Worm (Caenorhabditis elegans) whole organism, L4 larva: ENCODE measurements around the gene F41F3.1.
A peak's percentile ranks its signal among the peaks of the same experiment; 100 is the strongest.

Source experiments
- D1046.2 ChIP-seq: fragments of 200-800 bp; sonication (Bioruptor generic); IDR thresholded peaks from 2 replicates; pipeline ENCODE4 v1.3.6; 2022; ENCODE audit warnings: missing genetic modification characterization, missing compliant biosample characterization
- F26F4.8 ChIP-seq: fragments of 200-800 bp; sonication (Bioruptor generic); conservative IDR thresholded peaks from 2 replicates; pipeline ENCODE4 v1.3.6; 2022; ENCODE audit warnings: missing genetic modification characterization, missing compliant biosample characterization
- F49E8.2 ChIP-seq: sonication (generic microtip); optimal IDR thresholded peaks from 2 replicates; lab custom pipeline; 2016; ENCODE audit warnings: missing compliant biosample characterization, mild to moderate bottlenecking, missing genetic modification characterization, borderline replicate concordance
- T26A8.4 ChIP-seq: fragments of 200-800 bp; sonication (Bioruptor generic); IDR thresholded peaks from 2 replicates; pipeline ENCODE4 v1.3.6; 2022; ENCODE audit warnings: missing genetic modification characterization, missing compliant biosample characterization
- Y48G9A.11 ChIP-seq: fragments of 200-800 bp; sonication (Bioruptor generic); IDR thresholded peaks from 2 replicates; pipeline ENCODE4 v1.3.6; 2022; ENCODE audit warnings: missing genetic modification reagents, missing genetic modification characterization, missing compliant biosample characterization
- aha-1 ChIP-seq: fragments of 150-350 bp; peaks from one replicate; lab custom pipeline; 2014; ENCODE audit warnings: missing biosample characterization, missing genetic modification characterization
- ama-1 ChIP-seq: fragments of 150-350 bp; optimal IDR thresholded peaks from 2 replicates; lab custom pipeline; 2014; ENCODE audit warnings: inconsistent platforms, mixed read lengths
- ceh-44 ChIP-seq: fragments of 200-800 bp; sonication (Bioruptor generic); IDR thresholded peaks from 2 replicates; pipeline ENCODE4 v1.3.6; 2022; ENCODE audit warnings: missing genetic modification reagents, missing genetic modification characterization, missing compliant biosample characterization
- daf-16 ChIP-seq, 3 experiments: sonication (generic microtip); optimal IDR thresholded peaks; 2 replicates each; lab custom pipeline; 2016 to 2017; ENCODE audit warnings: missing genetic modification characterization in 3 of 3, missing genetic modification reagents in 3 of 3, mild to moderate bottlenecking in 2 of 3, missing compliant biosample characterization in 2 of 3, missing biosample characterization in 1 of 3, moderate library complexity in 1 of 3
- daf-8 ChIP-seq: fragments of 200-800 bp; sonication (Bioruptor generic); IDR thresholded peaks from 2 replicates; pipeline ENCODE4 v1.3.6; 2022; ENCODE audit warnings: missing genetic modification characterization, missing compliant biosample characterization
- dmd-6 ChIP-seq: fragments of 200-800 bp; sonication (Bioruptor generic); IDR thresholded peaks from 2 replicates; pipeline ENCODE4 v1.3.6; 2022; ENCODE audit warnings: missing genetic modification reagents, missing genetic modification characterization, missing compliant biosample characterization
- dpl-1 ChIP-seq: fragments of 150-350 bp; optimal IDR thresholded peaks from 2 replicates; lab custom pipeline; 2014; ENCODE audit warnings: missing biosample characterization, missing genetic modification reagents, missing genetic modification characterization
- duxl-1 ChIP-seq: sonication (generic microtip); optimal IDR thresholded peaks from 2 replicates; lab custom pipeline; 2016; ENCODE audit warnings: mild to moderate bottlenecking, missing genetic modification characterization, moderate library complexity, missing compliant biosample characterization; ENCODE audit not compliant: poor library complexity
- egl-43 ChIP-seq: fragments of 200-800 bp; sonication (Bioruptor generic); IDR thresholded peaks from 2 replicates; pipeline ENCODE4 v1.3.6; 2022; ENCODE audit warnings: missing genetic modification reagents, missing genetic modification characterization, missing compliant biosample characterization
- fkh-10 ChIP-seq: fragments of 150-350 bp; optimal IDR thresholded peaks from 2 replicates; lab custom pipeline; 2014; ENCODE audit warnings: missing biosample characterization, missing genetic modification reagents, missing genetic modification characterization
- hlh-11 ChIP-seq: fragments of 200-800 bp; sonication (Bioruptor generic); optimal IDR thresholded peaks from 2 replicates; lab custom pipeline; 2018; ENCODE audit warnings: mild to moderate bottlenecking, missing genetic modification characterization, missing compliant biosample characterization
- hlh-30 ChIP-seq: sonication (generic microtip); optimal IDR thresholded peaks from 2 replicates; lab custom pipeline; 2017; ENCODE audit warnings: antibody characterized with exemption, mild to moderate bottlenecking, missing genetic modification characterization, missing compliant biosample characterization; ENCODE audit not compliant: insufficient read depth
- hmg-1.1 ChIP-seq: fragments of 200-800 bp; sonication (Bioruptor generic); IDR thresholded peaks from 2 replicates; pipeline ENCODE4 v1.3.6; 2022; ENCODE audit warnings: missing genetic modification reagents, missing genetic modification characterization, missing compliant biosample characterization
- lim-7 ChIP-seq: fragments of 200-800 bp; sonication (Bioruptor generic); IDR thresholded peaks from 2 replicates; pipeline ENCODE4 v1.3.6; 2022; ENCODE audit warnings: missing genetic modification characterization, missing compliant biosample characterization
- lin-38 ChIP-seq: fragments of 200-800 bp; sonication (Bioruptor generic); IDR thresholded peaks from 2 replicates; pipeline ENCODE4 v1.3.6; 2022; ENCODE audit warnings: missing genetic modification reagents, missing genetic modification characterization, missing compliant biosample characterization
- lsy-2 ChIP-seq, 2 experiments: fragments of 150-350 bp in 1 of 2; sonication (generic microtip) in 1 of 2; optimal IDR thresholded peaks; 2 replicates each; lab custom pipeline; 2014 to 2017; ENCODE audit warnings: missing biosample characterization in 2 of 2, missing genetic modification characterization in 2 of 2
- madf-5 ChIP-seq, 2 experiments: fragments of 200-800 bp; sonication (Bioruptor generic); IDR thresholded peaks; 2 replicates each; pipeline ENCODE4 v1.3.6; 2022; ENCODE audit warnings: missing compliant biosample characterization in 2 of 2, missing genetic modification characterization in 2 of 2
- mdl-1 ChIP-seq, 2 experiments: fragments of 150-350 bp in 1 of 2; sonication (generic microtip) in 1 of 2; optimal IDR thresholded peaks; 2 replicates each; lab custom pipeline; 2014 to 2017; ENCODE audit warnings: missing biosample characterization in 2 of 2, missing genetic modification characterization in 2 of 2
- mep-1 ChIP-seq: fragments of 150-350 bp; sonication (generic microtip); optimal IDR thresholded peaks from 3 replicates; lab custom pipeline; 2014; ENCODE audit warnings: missing biosample characterization, missing genetic modification characterization
- mes-2 ChIP-seq: sonication (generic microtip); optimal IDR thresholded peaks from 2 replicates; lab custom pipeline; 2016; ENCODE audit warnings: missing genotype, mild to moderate bottlenecking, missing genetic modification characterization, missing compliant biosample characterization; ENCODE audit not compliant: poor library complexity, severe bottlenecking
- mxl-3 ChIP-seq: fragments of 200-800 bp; sonication (Bioruptor generic); optimal IDR thresholded peaks from 2 replicates; lab custom pipeline; 2018; ENCODE audit warnings: mild to moderate bottlenecking, missing genetic modification characterization, missing compliant biosample characterization
- nhr-6 ChIP-seq: fragments of 150-350 bp; optimal IDR thresholded peaks from 2 replicates; lab custom pipeline; 2014; ENCODE audit warnings: missing biosample characterization, missing genetic modification characterization
- nhr-77 ChIP-seq: fragments of 150-350 bp; optimal IDR thresholded peaks from 2 replicates; lab custom pipeline; 2014; ENCODE audit warnings: missing biosample characterization, missing genetic modification characterization
- pha-4 ChIP-seq, 2 experiments: fragments of 150-350 bp in 1 of 2; fragments of 200-800 bp in 1 of 2; sonication (Bioruptor generic) in 1 of 2; IDR thresholded peaks in 1 of 2; optimal IDR thresholded peaks in 1 of 2; 2 replicates each; pipeline versions ENCODE4 v1.3.6 to Lab custom; 2014 to 2022; ENCODE audit warnings: missing genetic modification characterization in 2 of 2, missing genetic modification reagents in 2 of 2, missing biosample characterization in 1 of 2, missing compliant biosample characterization in 1 of 2
- rbr-2 ChIP-seq: sonication (generic microtip); optimal IDR thresholded peaks from 2 replicates; lab custom pipeline; 2016; ENCODE audit warnings: missing genotype, missing genetic modification characterization, missing compliant biosample characterization
- set-16 ChIP-seq: fragments of 200-800 bp; sonication (Bioruptor generic); IDR thresholded peaks from 2 replicates; pipeline ENCODE4 v1.3.6; 2022; ENCODE audit warnings: missing genetic modification reagents, missing genetic modification characterization, missing compliant biosample characterization
- spr-3 ChIP-seq: fragments of 200-800 bp; sonication (Bioruptor generic); optimal IDR thresholded peaks from 2 replicates; lab custom pipeline; 2018; ENCODE audit warnings: mild to moderate bottlenecking, missing genetic modification characterization, missing compliant biosample characterization
- unc-62 ChIP-seq, 3 experiments: fragments of 150-350 bp in 1 of 3; sonication (generic microtip); optimal IDR thresholded peaks in 2 of 3; peaks in 1 of 3; 1 replicate in 1 of 3; 2 replicates in 2 of 3; lab custom pipeline; 2014 to 2017; ENCODE audit warnings: missing biosample characterization in 3 of 3, missing genetic modification characterization in 3 of 3, missing genetic modification reagents in 3 of 3, missing genotype in 1 of 3
- zag-1 ChIP-seq: fragments of 150-350 bp; optimal IDR thresholded peaks from 2 replicates; lab custom pipeline; 2014; ENCODE audit warnings: missing biosample characterization, missing genetic modification characterization

Gene F41F3.1

DNA sequence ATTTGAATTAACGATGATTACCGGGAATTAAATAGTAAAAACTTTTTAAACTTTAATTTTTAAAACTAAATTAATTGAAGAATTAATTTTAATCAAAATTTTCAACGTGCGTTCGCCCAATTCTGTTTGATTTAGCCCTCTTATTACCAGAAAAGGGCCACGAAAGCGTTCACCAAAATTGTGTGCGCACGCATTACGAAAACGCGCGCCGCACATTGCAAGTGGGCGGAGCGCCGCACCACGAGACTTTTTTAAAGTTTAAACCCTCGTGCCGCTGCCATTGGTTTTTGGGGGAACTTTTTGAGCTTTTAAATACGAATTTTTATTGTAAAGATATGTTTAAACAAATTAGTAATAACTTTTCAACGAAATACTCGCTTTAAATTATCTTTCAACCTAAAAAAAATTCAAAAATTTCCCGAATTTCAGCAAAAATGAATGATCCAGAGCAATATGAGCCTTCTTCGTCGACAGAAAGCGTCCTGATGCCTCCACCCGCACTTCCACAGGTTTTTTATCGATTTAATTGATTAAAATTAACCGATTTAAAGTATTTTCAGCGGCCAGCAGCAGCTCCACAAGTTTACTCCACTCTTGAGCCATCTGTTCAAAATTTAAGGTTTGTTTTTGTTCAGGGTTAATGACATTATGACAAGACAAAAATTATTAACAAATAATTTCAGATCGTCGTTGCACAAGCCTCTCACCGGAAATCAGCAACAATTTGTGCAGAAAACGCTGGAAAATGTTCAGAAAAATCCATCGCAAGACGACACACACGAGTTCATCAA, 32.5 kb downstream of the F41F3.1 start, which contains the start of gene taf-10:
Gene taf-10 (plus strand): TSS at position 424 of the 791 bp plus-strand sequence.
- TF ChIP-seq dpl-1 (GFP tag; lab: Kevin White, UChicago) (peak; percentile 36), mes-2 (peak; percentile 81), mep-1 (peak; percentile 40), pha-4 (GFP tag; IDR thresholded peaks at IDR 0.05; lab: Robert Waterston, UW) (peak; percentile 11; the same call in 1 of the 2 replicates), pha-4 (tag; optimal IDR thresholded peaks at IDR 0.05; lab: Kevin White, UChicago) (no peak), unc-62 (GFP tag; optimal IDR thresholded peaks at IDR 0.05 in 1 of 2; lab: Kevin White, UChicago) (no peak), unc-62 (tag; optimal IDR thresholded peaks at IDR 0.05; lab: Kevin White, UChicago) (no peak), hmg-1.1 (GFP tag; lab: Robert Waterston, UW) (peak; percentile 68; the same call in 1 of the 2 replicates), spr-3 (GFP tag; lab: Kevin White, UChicago) (no peak), hlh-30 (peak; percentile 98), lin-38 (GFP tag; lab: Robert Waterston, UW) (peak; percentile 44), daf-16 (GFP tag; optimal IDR thresholded peaks at IDR 0.05; lab: Kevin White, UChicago) (no peak), daf-16 (tag; optimal IDR thresholded peaks at IDR 0.05; lab: Kevin White, UChicago) (no peak), dmd-6 (GFP tag; lab: Robert Waterston, UW) (peak; percentile 24; the same call in 1 of the 2 replicates), mdl-1 (tag; optimal IDR thresholded peaks at IDR 0.05; lab: Kevin White, UChicago) (peak; percentile 75 to 88), F49E8.2 (tag; lab: Kevin White, UChicago) (no peak), Y48G9A.11 (GFP tag; lab: Robert Waterston, UW) (no peak), nhr-6 (tag; lab: Kevin White, UChicago) (peak; percentile 33), nhr-77 (no peak), rbr-2 (tag; lab: Kevin White, UChicago) (peak; percentile 37), duxl-1 (tag; lab: Kevin White, UChicago) (peak; percentile 2), ceh-44 (GFP tag; lab: Robert Waterston, UW) (no peak), mxl-3 (GFP tag; lab: Kevin White, UChicago) (peak; percentile 25), daf-8 (no peak), hlh-11 (tag; lab: Kevin White, UChicago) (peak; percentile 41), lsy-2 (tag; optimal IDR thresholded peaks at IDR 0.05; lab: Kevin White, UChicago) (peak in 1 of 2 experiments; percentile 60), zag-1 (no peak)

- TF ChIP-seq fkh-10, result no peak
- TF ChIP-seq set-16 (GFP tag; lab: Robert Waterston, UW), result peak; percentile 86
- TF ChIP-seq D1046.2 (GFP tag; lab: Robert Waterston, UW), result 0 out of 2 replicates have a peak, but pooled peaks have one; percentile 48
- no peak for TF ChIP-seq F49E8.2 (tag; lab: Kevin White, UChicago)
- TF ChIP-seq egl-43 (GFP tag; lab: Robert Waterston, UW), result 0 out of 2 replicates have a peak, but pooled peaks have one; percentile 33
- TF ChIP-seq daf-16 (GFP tag; optimal IDR thresholded peaks at IDR 0.05; lab: Kevin White, UChicago), result no peak
- TF ChIP-seq daf-16 (tag; optimal IDR thresholded peaks at IDR 0.05; lab: Kevin White, UChicago), result peak; percentile 19
- TF ChIP-seq madf-5 (GFP tag; IDR thresholded peaks at IDR 0.05; lab: Robert Waterston, UW), result no peak
- peak; percentile 5 for TF ChIP-seq ama-1 (lab: Kevin White, UChicago)
- peak; percentile 66; the same call in 1 of the 2 replicates for TF ChIP-seq Y48G9A.11 (GFP tag; lab: Robert Waterston, UW)
- TF ChIP-seq lim-7, result peak; percentile 55
- 0 out of 2 replicates have a peak, but pooled peaks have one; percentile 26 for TF ChIP-seq F26F4.8
- 0 out of 2 replicates have a peak, but pooled peaks have one; percentile 21 for TF ChIP-seq T26A8.4 (GFP tag; lab: Robert Waterston, UW)
- TF ChIP-seq aha-1, result peak; percentile 94
- TF ChIP-seq, all 104 proteins: peak for 10
Observed at ce11 chrV:4687944-4688505, 33.7 kb downstream of the F41F3.1 start, which contains the start of gene K03B4.2. K03B4.2 (plus strand) TSS chrV:4687994.
